Fruit fly (Drosophila melanogaster): ENCODE data around the gene CG14322.
A peak's percentile ranks its signal among the peaks of the same experiment; 100 is the strongest.

The CG14322 gene

dm6 chr3R:17604880-17605667 is 42.4 kb upstream of the CG14322 start (continued):
- TF ChIP-seq CG11085 (GFP tag; IDR thresholded peaks at IDR 0.05) (no peak), sc (optimal IDR thresholded peaks at IDR 0.05) (no peak), sc (GFP tag; optimal IDR thresholded peaks at IDR 0.05) (no peak), knrl (GFP tag; IDR thresholded peaks at IDR 0.05; ENCODE audit: partially characterized antibody) (no peak), gsb-n (tag; optimal IDR thresholded peaks at IDR 0.05) (no peak), CG2129 (GFP tag; IDR thresholded peaks at IDR 0.05; ENCODE audit: partially characterized antibody) (no peak), repo (GFP tag; optimal IDR thresholded peaks at IDR 0.05) (no peak), cas (GFP tag; IDR thresholded peaks at IDR 0.05) (no peak), hb (GFP tag; IDR thresholded peaks at IDR 0.05; ENCODE audit: partially characterized antibody) (no peak), pho (GFP tag; optimal IDR thresholded peaks at IDR 0.05) (no peak), bbx (GFP tag; IDR thresholded peaks at IDR 0.05; ENCODE audit: partially characterized antibody) (0 out of 2 replicates have a peak, but pooled peaks have one; percentile 36), CG10979 (tag; optimal IDR thresholded peaks at IDR 0.05) (peak; percentile 30), Blimp-1 (GFP tag; optimal IDR thresholded peaks at IDR 0.05) (peak; percentile 74), CG13287 (GFP tag; IDR thresholded peaks at IDR 0.05; ENCODE audit: partially characterized antibody) (no peak), CG3407 (GFP tag; optimal IDR thresholded peaks at IDR 0.05) (no peak), Mrtf (GFP tag; IDR thresholded peaks at IDR 0.05) (no peak), CG7556 (GFP tag; optimal IDR thresholded peaks at IDR 0.05) (peak; percentile 49), peb (GFP tag; IDR thresholded peaks at IDR 0.05) (no peak), CG14050 (GFP tag; IDR thresholded peaks at IDR 0.05) (no peak), Gug (GFP tag; IDR thresholded peaks at IDR 0.05) (no peak), ara (GFP tag; IDR thresholded peaks at IDR 0.05) (no peak), HLH4C (GFP tag; IDR thresholded peaks at IDR 0.05; ENCODE audit: partially characterized antibody) (no peak), CG11696 (GFP tag; IDR thresholded peaks at IDR 0.05) (no peak), sisA (GFP tag; IDR thresholded peaks at IDR 0.05) (no peak), lmd (GFP tag; IDR thresholded peaks at IDR 0.05) (no peak), ash1 (GFP tag; optimal IDR thresholded peaks at IDR 0.05) (no peak), unc-4 (GFP tag; IDR thresholded peaks at IDR 0.05; ENCODE audit: partially characterized antibody) (peak; percentile 38; the same call in 1 of the 2 replicates), Pdp1 (GFP tag; optimal IDR thresholded peaks at IDR 0.05) (no peak), sqz (GFP tag; optimal IDR thresholded peaks at IDR 0.05) (no peak), Mad (GFP tag; optimal IDR thresholded peaks at IDR 0.05) (no peak), CG4282 (GFP tag; optimal IDR thresholded peaks at IDR 0.05) (no peak), bcd (GFP tag; optimal IDR thresholded peaks at IDR 0.05) (no peak), lab (GFP tag; optimal IDR thresholded peaks at IDR 0.05) (peak; percentile 40), CG16815 (GFP tag; optimal IDR thresholded peaks at IDR 0.05) (no peak), mirr (GFP tag; optimal IDR thresholded peaks at IDR 0.05) (no peak), slou (GFP tag; optimal IDR thresholded peaks at IDR 0.05) (no peak), CG17829 (tag; optimal IDR thresholded peaks at IDR 0.05) (no peak), CG4854 (GFP tag; optimal IDR thresholded peaks at IDR 0.05) (no peak), Hr3 (GFP tag; optimal IDR thresholded peaks at IDR 0.05) (no peak), kah (GFP tag; optimal IDR thresholded peaks at IDR 0.05) (peak; percentile 73), tna (GFP tag; IDR thresholded peaks at IDR 0.05; ENCODE audit: partially characterized antibody) (no peak), lilli (GFP tag; optimal IDR thresholded peaks at IDR 0.05) (peak; percentile 14), eve (GFP tag; optimal IDR thresholded peaks at IDR 0.05) (no peak), CG14860 (GFP tag; IDR thresholded peaks at IDR 0.05; ENCODE audit: partially characterized antibody) (no peak), vvl (GFP tag; IDR thresholded peaks at IDR 0.05) (no peak), rib (GFP tag; IDR thresholded peaks at IDR 0.05) (peak; percentile 72; the same call in 1 of the 2 replicates), al (GFP tag; IDR thresholded peaks at IDR 0.05) (no peak), B-H2 (GFP tag; optimal IDR thresholded peaks at IDR 0.05) (no peak), CG3838 (GFP tag; optimal IDR thresholded peaks at IDR 0.05) (no peak)
